Fruit fly (Drosophila melanogaster): ENCODE data around the gene CG13605.

DNA sequence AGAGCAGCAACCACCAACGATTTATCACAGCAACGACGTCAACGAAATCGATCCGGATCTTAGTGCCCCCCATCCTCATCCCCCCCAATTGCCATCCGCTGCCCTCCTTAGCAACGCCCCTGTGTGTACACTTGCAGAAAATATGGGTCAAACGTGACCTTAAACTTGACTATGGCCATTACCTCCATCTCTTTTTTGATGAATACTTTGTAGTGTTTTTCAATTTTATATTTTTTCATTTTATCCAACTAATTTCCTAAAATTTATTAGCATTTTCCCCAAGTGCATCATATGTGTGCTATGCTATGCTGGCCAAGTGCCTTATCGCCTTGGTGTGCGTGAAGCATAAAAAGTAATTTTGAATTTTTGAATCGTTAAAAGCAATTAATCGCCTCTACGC lies 30.8 kb upstream of the CG13605 start:
- TF ChIP-seq CG8478 (optimal IDR thresholded peaks at IDR 0.05) (no peak), CTCF (optimal IDR thresholded peaks at IDR 0.05) (no peak)

Measured in S2 (cell line).